Fruit fly (Drosophila melanogaster) whole organism, embryonic: Measurements from ENCODE around the gene mib1.

Experiments
- CG1647 ChIP-seq: fragments of 200-800 bp; sonication (Bioruptor generic); optimal IDR thresholded peaks from 3 replicates; lab custom pipeline; 2016; ENCODE audit warnings: missing biosample characterization, missing genetic modification characterization
- CG6689 ChIP-seq: fragments of 200-800 bp; sonication (Bioruptor generic); IDR thresholded peaks from 2 replicates; pipeline ENCODE4 v1.3.6; 2022; ENCODE audit warnings: missing biosample characterization, missing genetic modification characterization
- Med ChIP-seq: fragments of 200-800 bp; sonication (Bioruptor generic); peaks from one replicate; lab custom pipeline; 2016; ENCODE audit warnings: missing biosample characterization, missing genetic modification characterization, mild to moderate bottlenecking, inconsistent platforms, moderate library complexity
- fd64A ChIP-seq: fragments of 200-800 bp; sonication (Bioruptor generic); optimal IDR thresholded peaks from 3 replicates; lab custom pipeline; 2018; ENCODE audit warnings: missing biosample characterization, mild to moderate bottlenecking, missing genetic modification characterization

DNA sequence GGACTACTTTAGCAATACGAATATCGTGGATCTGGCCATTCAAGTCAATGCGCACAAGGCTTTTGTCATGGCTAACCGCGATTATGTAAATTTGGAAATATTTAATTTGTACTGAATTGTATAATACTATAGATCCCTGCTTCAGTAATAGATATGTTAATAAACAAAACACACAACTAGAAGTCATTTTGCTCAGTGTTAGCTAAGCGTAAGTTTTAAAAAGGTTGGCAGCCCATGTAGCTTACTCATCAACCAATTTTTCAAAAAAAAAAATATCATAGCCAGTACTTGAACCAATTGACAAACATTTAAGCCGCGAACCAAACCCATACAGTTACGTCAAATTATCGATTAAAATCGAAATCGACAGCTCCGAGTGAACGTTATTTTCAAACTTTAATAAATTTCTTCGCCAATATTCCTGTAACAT is 25.5 kb upstream of the mib1 start:
- TF ChIP-seq CG1647 (peak; percentile 81), Med (GFP tag; lab: Kevin White, UChicago) (peak; percentile 97), CG6689 (GFP tag; lab: Robert Waterston, UW) (peak; percentile 74), fd64A (GFP tag; lab: Kevin White, UChicago) (peak; percentile 27)
